Worm (Caenorhabditis elegans): ENCODE data around the gene ric-4.

DNA sequence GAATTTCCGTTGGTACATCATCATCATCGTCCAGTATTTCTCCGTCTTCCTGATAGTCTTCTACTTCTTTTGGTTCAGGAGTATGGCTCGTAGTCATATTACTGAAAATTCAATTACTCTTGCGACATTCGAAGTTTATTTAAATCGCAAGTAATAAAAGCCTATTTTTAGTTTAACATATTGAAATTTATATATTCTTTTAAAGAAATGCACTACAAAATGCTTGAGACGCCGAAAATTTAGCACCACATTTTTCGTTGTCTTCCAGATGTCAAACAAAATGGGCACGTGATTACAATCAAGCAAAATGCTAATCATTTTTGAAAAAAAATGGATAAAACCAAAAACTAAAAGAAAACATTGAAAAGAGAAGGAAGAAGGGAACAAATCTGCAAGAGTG is 58.1 kb downstream of the ric-4 start, which contains the start of gene zhit-3:
- TF ChIP-seq nfya-1 (tag; optimal IDR thresholded peaks at IDR 0.05; ENCODE audit: borderline replicate concordance, insufficient read depth) (no peak), hlh-12 (tag; optimal IDR thresholded peaks at IDR 0.05) (no peak), ztf-18 (tag; optimal IDR thresholded peaks at IDR 0.05) (no peak), ccch-3 (GFP tag; optimal IDR thresholded peaks at IDR 0.05) (no peak), bed-1 (GFP tag; IDR thresholded peaks at IDR 0.05) (no peak), ama-1 (optimal IDR thresholded peaks at IDR 0.05) (no peak), ama-1 (GFP tag; optimal IDR thresholded peaks at IDR 0.05) (no peak), T26A5.8 (tag; optimal IDR thresholded peaks at IDR 0.05) (no peak)
